Worm (Caenorhabditis elegans) whole organism, L1 larva: ENCODE measurements around the gene F58G1.2.

ENCODE experiments used
- C04F5.9 ChIP-seq: sonication (generic microtip); optimal IDR thresholded peaks from 2 replicates; lab custom pipeline; 2016; ENCODE audit warnings: missing genetic modification characterization, missing compliant biosample characterization
- Y116A8C.19 ChIP-seq: sonication (generic microtip); optimal IDR thresholded peaks from 2 replicates; lab custom pipeline; 2016; ENCODE audit warnings: missing compliant biosample characterization, missing genetic modification characterization, borderline replicate concordance
- alr-1 ChIP-seq: fragments of 200-800 bp; sonication (Bioruptor generic); optimal IDR thresholded peaks from 2 replicates; lab custom pipeline; 2018; ENCODE audit warnings: borderline replicate concordance, mild to moderate bottlenecking, missing genetic modification characterization, missing compliant biosample characterization
- ama-1 ChIP-seq: fragments of 150-350 bp; optimal IDR thresholded peaks from 2 replicates; lab custom pipeline; 2014
- blmp-1 ChIP-seq: fragments of 150-350 bp; optimal IDR thresholded peaks from 2 replicates; lab custom pipeline; 2014; ENCODE audit warnings: missing biosample characterization, missing genetic modification characterization
- dpl-1 ChIP-seq, 3 experiments: fragments of 150-350 bp in 2 of 3; sonication (generic microtip) in 1 of 3; optimal IDR thresholded peaks; 2 replicates each; lab custom pipeline; 2014 to 2017; ENCODE audit warnings: missing biosample characterization in 3 of 3, missing genetic modification characterization in 3 of 3, missing genetic modification reagents in 3 of 3
- fkh-10 ChIP-seq: sonication (generic microtip); optimal IDR thresholded peaks from 2 replicates; lab custom pipeline; 2017; ENCODE audit warnings: missing biosample characterization, missing genetic modification reagents, missing genetic modification characterization
- jun-1 ChIP-seq: fragments of 150-350 bp; optimal IDR thresholded peaks from 2 replicates; lab custom pipeline; 2014; ENCODE audit warnings: missing biosample characterization, missing genetic modification reagents, missing genetic modification characterization
- nhr-28 ChIP-seq: fragments of 150-350 bp; optimal IDR thresholded peaks from 2 replicates; lab custom pipeline; 2014; ENCODE audit warnings: missing biosample characterization, missing genetic modification characterization
- nhr-47 ChIP-seq: sonication (generic microtip); optimal IDR thresholded peaks from 2 replicates; lab custom pipeline; 2016; ENCODE audit warnings: mild to moderate bottlenecking, missing genetic modification characterization, moderate library complexity, missing compliant biosample characterization
- pqm-1 ChIP-seq: sonication (generic microtip); optimal IDR thresholded peaks from 3 replicates; lab custom pipeline; 2017; ENCODE audit warnings: missing biosample characterization, missing genetic modification characterization
- skn-1 ChIP-seq: fragments of 150-350 bp; optimal IDR thresholded peaks from 2 replicates; lab custom pipeline; 2014; ENCODE audit warnings: missing biosample characterization, missing genetic modification characterization
- snpc-4 ChIP-seq: fragments of 150-350 bp; optimal IDR thresholded peaks from 2 replicates; lab custom pipeline; 2014; ENCODE audit warnings: missing biosample characterization, missing genetic modification characterization
- unc-86 ChIP-seq: sonication (generic microtip); optimal IDR thresholded peaks from 2 replicates; lab custom pipeline; 2016; ENCODE audit warnings: missing genetic modification characterization, missing compliant biosample characterization

DNA sequence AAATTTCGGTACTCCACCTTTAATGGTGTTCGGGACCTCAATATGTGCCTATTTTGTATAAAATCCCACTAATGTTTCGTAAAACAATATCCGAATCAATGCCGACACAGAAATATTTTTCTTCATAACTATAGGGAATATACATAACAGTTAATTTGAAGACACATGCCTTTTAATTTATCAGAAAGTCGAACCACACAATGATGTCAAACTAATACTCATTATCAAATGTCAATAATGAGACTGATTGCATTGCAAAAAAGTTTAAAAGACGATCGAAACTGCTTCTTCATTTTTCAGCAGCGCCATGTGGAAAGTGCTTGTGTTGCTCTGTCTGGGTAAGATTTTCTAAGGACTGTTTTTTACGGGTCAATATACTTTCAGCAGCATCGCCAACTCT lies 17.8 kb downstream of the F58G1.2 start, which contains the start of gene clec-65:
- TF ChIP-seq unc-86 (tag; lab: Kevin White, UChicago) (no peak), nhr-47 (tag; lab: Kevin White, UChicago) (no peak), pqm-1 (tag; lab: Kevin White, UChicago) (no peak), dpl-1 (GFP tag; optimal IDR thresholded peaks at IDR 0.05; lab: Kevin White, UChicago) (no peak), fkh-10 (no peak), alr-1 (tag; lab: Kevin White, UChicago) (no peak), nhr-28 (tag; lab: Kevin White, UChicago) (no peak), Y116A8C.19 (no peak), blmp-1 (tag; lab: Kevin White, UChicago) (no peak), C04F5.9 (tag; lab: Kevin White, UChicago) (no peak), ama-1 (lab: Kevin White, UChicago) (no peak), snpc-4 (tag; lab: Kevin White, UChicago) (no peak), skn-1 (tag; lab: Kevin White, UChicago) (no peak), jun-1 (tag; lab: Kevin White, UChicago) (no peak)
